Worm (Caenorhabditis elegans) whole organism, L1 larva: ENCODE measurements around the gene msp-3.

Source experiments
- F16B12.6 ChIP-seq: fragments of 150-350 bp; optimal IDR thresholded peaks from 2 replicates; lab custom pipeline; 2014; ENCODE audit warnings: missing biosample characterization, missing genetic modification characterization
- ceh-82 ChIP-seq, 3 experiments: fragments of 150-350 bp in 1 of 3; sonication (generic microtip) in 2 of 3; optimal IDR thresholded peaks; 2 replicates each; lab custom pipeline; 2014 to 2017; ENCODE audit warnings: missing biosample characterization in 3 of 3, missing genetic modification characterization in 3 of 3
- ces-1 ChIP-seq: fragments of 150-350 bp; optimal IDR thresholded peaks from 2 replicates; lab custom pipeline; 2014; ENCODE audit warnings: missing biosample characterization, missing genetic modification reagents, missing genetic modification characterization
- elt-2 ChIP-seq: sonication (generic microtip); optimal IDR thresholded peaks from 2 replicates; lab custom pipeline; 2016; ENCODE audit warnings: missing genetic modification characterization, mild to moderate bottlenecking, inconsistent platforms, missing compliant biosample characterization, missing genetic modification reagents
- hlh-4 ChIP-seq: sonication (generic microtip); optimal IDR thresholded peaks from 2 replicates; lab custom pipeline; 2016; ENCODE audit warnings: mild to moderate bottlenecking, missing genetic modification characterization, missing compliant biosample characterization
- nhr-76 ChIP-seq: sonication (generic microtip); optimal IDR thresholded peaks from 2 replicates; lab custom pipeline; 2017; ENCODE audit warnings: missing biosample characterization, missing genetic modification characterization
- pqm-1 ChIP-seq: sonication (generic microtip); optimal IDR thresholded peaks from 3 replicates; lab custom pipeline; 2017; ENCODE audit warnings: missing biosample characterization, missing genetic modification characterization
- unc-62 ChIP-seq: fragments of 150-350 bp; optimal IDR thresholded peaks from 2 replicates; lab custom pipeline; 2014; ENCODE audit warnings: missing biosample characterization, missing genetic modification reagents, missing genetic modification characterization
- unc-86 ChIP-seq: sonication (generic microtip); optimal IDR thresholded peaks from 2 replicates; lab custom pipeline; 2016; ENCODE audit warnings: missing genetic modification characterization, missing compliant biosample characterization
- vab-15 ChIP-seq: sonication (generic microtip); optimal IDR thresholded peaks from 2 replicates; lab custom pipeline; 2017; ENCODE audit warnings: missing genotype, mild to moderate bottlenecking, missing genetic modification characterization, missing compliant biosample characterization
- xbp-1 ChIP-seq: sonication (generic microtip); optimal IDR thresholded peaks from 2 replicates; lab custom pipeline; 2016; ENCODE audit warnings: missing genetic modification characterization, missing compliant biosample characterization
- zag-1 ChIP-seq: fragments of 150-350 bp; optimal IDR thresholded peaks from 2 replicates; lab custom pipeline; 2014; ENCODE audit warnings: missing biosample characterization, missing genetic modification characterization
- ztf-4 ChIP-seq: fragments of 150-350 bp; optimal IDR thresholded peaks from 2 replicates; lab custom pipeline; 2014; ENCODE audit warnings: missing biosample characterization, missing genetic modification characterization

- TF ChIP-seq ces-1 (GFP tag; lab: Kevin White, UChicago) (no peak), pqm-1 (tag; lab: Kevin White, UChicago) (no peak), hlh-4 (tag; lab: Kevin White, UChicago) (no peak), elt-2 (tag; lab: Kevin White, UChicago) (no peak), ztf-4 (tag; lab: Kevin White, UChicago) (no peak), unc-62 (GFP tag; lab: Kevin White, UChicago) (no peak), xbp-1 (tag; lab: Kevin White, UChicago) (no peak), zag-1 (no peak), ceh-82 (tag; optimal IDR thresholded peaks at IDR 0.05; lab: Kevin White, UChicago) (no peak), F16B12.6 (tag; lab: Kevin White, UChicago) (no peak), unc-86 (tag; lab: Kevin White, UChicago) (no peak), vab-15 (tag; lab: Kevin White, UChicago) (no peak), nhr-76 (no peak)
These were observed 26.2 kb downstream of the msp-3 start for ce11 chrII:4759835-4760234.
